Worm (Caenorhabditis elegans): ENCODE measurements around the gene R13D11.3.

R13D11.3 gene

ce11 chrV:814716-815115 is at the start of gene R13D11.3:
R13D11.3 (plus strand) TSS chrV:815016.
- TF ChIP-seq eor-1 (tag; optimal IDR thresholded peaks at IDR 0.05) = no peak
- no peak for TF ChIP-seq tbx-2 (tag; optimal IDR thresholded peaks at IDR 0.05)
- no peak for TF ChIP-seq fkh-2 (tag; optimal IDR thresholded peaks at IDR 0.05)
- no peak for TF ChIP-seq jun-1 (tag; optimal IDR thresholded peaks at IDR 0.05)
- TF ChIP-seq pha-4 (tag; optimal IDR thresholded peaks at IDR 0.05) = no peak

DNA sequence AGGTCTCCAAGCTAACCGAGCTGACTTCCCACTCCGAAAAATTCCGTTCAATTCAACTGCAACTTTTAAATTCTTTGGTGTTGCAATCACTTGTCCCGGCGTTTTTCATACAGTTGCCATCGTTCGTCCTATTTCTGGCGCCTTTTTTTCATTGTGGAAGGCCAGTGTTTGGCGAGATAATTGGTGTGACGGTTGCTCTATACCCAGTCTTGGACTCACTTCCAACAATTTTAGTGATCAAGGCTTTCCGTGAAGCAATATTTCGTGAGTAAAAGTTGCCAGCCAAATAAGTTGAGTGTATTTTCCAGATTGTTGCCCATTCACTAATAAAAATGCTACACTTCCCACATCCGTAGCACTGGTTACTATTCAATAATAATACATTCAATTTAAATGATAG is 42.6 kb upstream of the R13D11.3 start:
- TF ChIP-seq ZK546.5 (tag; optimal IDR thresholded peaks at IDR 0.05) (no peak), ceh-16 (tag; optimal IDR thresholded peaks at IDR 0.05) (no peak), pqm-1 (tag; optimal IDR thresholded peaks at IDR 0.05) (no peak), nhr-28 (tag; optimal IDR thresholded peaks at IDR 0.05) (no peak), ztf-4 (tag; optimal IDR thresholded peaks at IDR 0.05) (no peak), nhr-11 (tag; optimal IDR thresholded peaks at IDR 0.05) (no peak), elt-1 (tag; optimal IDR thresholded peaks at IDR 0.05) (no peak), elt-3 (tag; optimal IDR thresholded peaks at IDR 0.05) (no peak), mdl-1 (tag; optimal IDR thresholded peaks at IDR 0.05) (no peak), nhr-67 (tag; optimal IDR thresholded peaks at IDR 0.05) (no peak), tbx-2 (tag; optimal IDR thresholded peaks at IDR 0.05) (no peak)

- TF ChIP-seq aly-2 (tag; optimal IDR thresholded peaks at IDR 0.05) = no peak
- TF ChIP-seq pqm-1 (tag; optimal IDR thresholded peaks at IDR 0.05) = peak; percentile 63
- peak; percentile 45 for TF ChIP-seq lsy-12 (tag; optimal IDR thresholded peaks at IDR 0.05)
- TF ChIP-seq lin-15B (tag; optimal IDR thresholded peaks at IDR 0.05) = peak; percentile 85
- TF ChIP-seq elt-2 (tag; optimal IDR thresholded peaks at IDR 0.05) = peak; percentile 42
- TF ChIP-seq unc-39 (tag; optimal IDR thresholded peaks at IDR 0.05) = no peak
- peak; percentile 4 for TF ChIP-seq ama-1 (optimal IDR thresholded peaks at IDR 0.05)
- TF ChIP-seq ceh-82 (tag; optimal IDR thresholded peaks at IDR 0.05) = peak; percentile 20
- peak; percentile 72 for TF ChIP-seq ceh-28 (tag; optimal IDR thresholded peaks at IDR 0.05)
- TF ChIP-seq nhr-23 (tag; optimal IDR thresholded peaks at IDR 0.05) = peak; percentile 90
- TF ChIP-seq fos-1 (tag; optimal IDR thresholded peaks at IDR 0.05) = no peak
- peak; percentile 68 for TF ChIP-seq nhr-43 (tag; optimal IDR thresholded peaks at IDR 0.05; ENCODE audit: poor library complexity, severe bottlenecking)
- TF ChIP-seq nhr-28 (tag; optimal IDR thresholded peaks at IDR 0.05) = peak; percentile 1
- TF ChIP-seq nfya-1 (tag; optimal IDR thresholded peaks at IDR 0.05; ENCODE audit: insufficient read depth) = peak; percentile 92
- TF ChIP-seq egl-5 (tag; optimal IDR thresholded peaks at IDR 0.05) = peak; percentile 94
- TF ChIP-seq fkh-10 (GFP tag; optimal IDR thresholded peaks at IDR 0.05) = no peak
- TF ChIP-seq R02D3.7 (tag; optimal IDR thresholded peaks at IDR 0.05) = peak; percentile 70
- TF ChIP-seq nhr-76 (tag; optimal IDR thresholded peaks at IDR 0.05) = peak; percentile 20
- peak; percentile 35 for TF ChIP-seq skn-1 (tag; optimal IDR thresholded peaks at IDR 0.05)
- TF ChIP-seq pha-4 (tag; optimal IDR thresholded peaks at IDR 0.05) = peak; percentile 89
- TF ChIP-seq elt-1 (tag; optimal IDR thresholded peaks at IDR 0.05) = no peak
- peak; percentile 76 for TF ChIP-seq nhr-77 (tag; optimal IDR thresholded peaks at IDR 0.05)
- peak; percentile 73 for TF ChIP-seq snpc-4 (tag; optimal IDR thresholded peaks at IDR 0.05)
- TF ChIP-seq eor-1 (tag; optimal IDR thresholded peaks at IDR 0.05) = peak in 1 of 2 experiments; percentile 8
- no peak for TF ChIP-seq elt-3 (tag; optimal IDR thresholded peaks at IDR 0.05)
- no peak for TF ChIP-seq nhr-237 (tag; optimal IDR thresholded peaks at IDR 0.05)
- peak; percentile 65 for TF ChIP-seq jun-1 (tag; optimal IDR thresholded peaks at IDR 0.05)
- no peak for TF ChIP-seq nhr-11 (tag; optimal IDR thresholded peaks at IDR 0.05)
- TF ChIP-seq lin-39 (tag; optimal IDR thresholded peaks at IDR 0.05) = peak; percentile 83
- TF ChIP-seq mml-1 (tag; optimal IDR thresholded peaks at IDR 0.05) = no peak
- TF ChIP-seq nhr-67 (tag; optimal IDR thresholded peaks at IDR 0.05) = no peak
- TF ChIP-seq hmg-11 (tag; optimal IDR thresholded peaks at IDR 0.05) = peak; percentile 64
- TF ChIP-seq nhr-25 (tag; optimal IDR thresholded peaks at IDR 0.05) = peak; percentile 73
- no peak for TF ChIP-seq ztf-4 (tag; optimal IDR thresholded peaks at IDR 0.05)
- TF ChIP-seq ztf-11 (tag; optimal IDR thresholded peaks at IDR 0.05) = no peak
- TF ChIP-seq zag-1 (tag; optimal IDR thresholded peaks at IDR 0.05) = no peak
- TF ChIP-seq nhr-12 (tag; optimal IDR thresholded peaks at IDR 0.05) = no peak
Observed at ce11 chrV:773256-773655, 41.6 kb upstream of the R13D11.3 start, which contains the start of gene sti-1. sti-1 (plus strand) TSS chrV:773518.
